Worm (Caenorhabditis elegans) whole organism, midembryonic: ENCODE measurements around the gene abu-9.

Experiments used
- T22C8.4 ChIP-seq: fragments of 200-800 bp; sonication (Bioruptor generic); IDR thresholded peaks from 2 replicates; pipeline ENCODE4 v1.3.6; 2022; ENCODE audit warnings: missing genetic modification characterization, missing compliant biosample characterization
- cog-1 ChIP-seq: sonication (generic microtip); optimal IDR thresholded peaks from 2 replicates; lab custom pipeline; 2016; ENCODE audit warnings: missing genetic modification characterization, missing compliant biosample characterization
- flt-1 ChIP-seq: fragments of 200-800 bp; sonication (Bioruptor generic); IDR thresholded peaks from 2 replicates; pipeline ENCODE4 v1.3.6; 2022; ENCODE audit warnings: missing genetic modification characterization, missing compliant biosample characterization
- klf-2 ChIP-seq: fragments of 200-800 bp; sonication (Bioruptor generic); conservative IDR thresholded peaks from 2 replicates; pipeline ENCODE4 v1.3.6; 2022; ENCODE audit warnings: missing genetic modification reagents, missing genetic modification characterization, missing compliant biosample characterization
- med-1 ChIP-seq: sonication (generic microtip); optimal IDR thresholded peaks from 2 replicates; lab custom pipeline; 2017; ENCODE audit warnings: missing genetic modification characterization, mild to moderate bottlenecking, missing compliant biosample characterization, antibody characterized with exemption, missing genetic modification reagents; ENCODE audit not compliant: insufficient read depth
- ztf-29 ChIP-seq: fragments of 200-800 bp; sonication (Bioruptor generic); IDR thresholded peaks from 2 replicates; pipeline ENCODE4 v1.3.6; 2022; ENCODE audit warnings: missing genetic modification reagents, missing genetic modification characterization, missing compliant biosample characterization

DNA sequence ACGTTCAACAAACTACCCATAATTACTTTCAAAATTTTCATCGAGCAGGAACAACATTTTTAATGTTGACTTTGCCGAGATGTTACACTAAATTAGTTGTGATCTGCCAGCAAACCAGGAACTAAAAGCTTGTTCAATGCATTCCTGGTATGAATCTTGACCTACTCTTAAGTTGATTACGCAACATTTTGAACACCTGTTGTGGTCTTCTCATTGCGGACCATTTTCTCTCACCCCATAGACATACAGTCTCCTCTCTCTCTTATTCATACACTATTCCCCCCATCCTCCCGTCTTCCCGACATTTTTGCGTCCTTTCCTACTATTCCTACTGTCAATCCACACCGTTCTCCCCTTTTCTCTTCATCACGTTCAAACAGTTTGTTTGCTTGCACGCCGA, 48.4 kb upstream of the abu-9 start:
- TF ChIP-seq flt-1 (GFP tag; lab: Robert Waterston, UW) (no peak), ztf-29 (no peak), cog-1 (tag; lab: Kevin White, UChicago) (no peak), klf-2 (GFP tag; lab: Robert Waterston, UW) (no peak), T22C8.4 (no peak), med-1 (GFP tag; lab: Kevin White, UChicago) (no peak)
